Worm (Caenorhabditis elegans) whole organism, L2 larva: Measurements from ENCODE around the gene lpr-4.

Experiments used
- C34F6.9 ChIP-seq: fragments of 150-350 bp; optimal IDR thresholded peaks from 2 replicates; lab custom pipeline; 2014; ENCODE audit warnings: missing biosample characterization, missing genetic modification characterization
- F13H6.1 ChIP-seq: sonication (generic microtip); optimal IDR thresholded peaks from 2 replicates; lab custom pipeline; 2016; ENCODE audit warnings: missing genetic modification characterization, missing compliant biosample characterization
- R02D3.7 ChIP-seq: fragments of 150-350 bp; optimal IDR thresholded peaks from 2 replicates; lab custom pipeline; 2014; ENCODE audit warnings: missing biosample characterization, missing genetic modification characterization
- alr-1 ChIP-seq: fragments of 150-350 bp; optimal IDR thresholded peaks from 2 replicates; lab custom pipeline; 2014; ENCODE audit warnings: missing biosample characterization, missing genetic modification characterization
- aly-2 ChIP-seq: fragments of 150-350 bp; optimal IDR thresholded peaks from 2 replicates; lab custom pipeline; 2014; ENCODE audit warnings: missing biosample characterization, missing genetic modification characterization
- ama-1 ChIP-seq: fragments of 150-350 bp; optimal IDR thresholded peaks from 2 replicates; lab custom pipeline; 2018; ENCODE audit warnings: inconsistent platforms
- blmp-1 ChIP-seq: sonication (generic microtip); optimal IDR thresholded peaks from 2 replicates; lab custom pipeline; 2017; ENCODE audit warnings: missing genetic modification characterization, mild to moderate bottlenecking, missing compliant biosample characterization, antibody characterized with exemption, moderate library complexity; ENCODE audit not compliant: insufficient read depth
- ceh-16 ChIP-seq: fragments of 150-350 bp; optimal IDR thresholded peaks from 2 replicates; lab custom pipeline; 2014; ENCODE audit warnings: missing biosample characterization, missing genetic modification characterization
- ceh-82 ChIP-seq: fragments of 150-350 bp; optimal IDR thresholded peaks from 2 replicates; lab custom pipeline; 2014; ENCODE audit warnings: missing biosample characterization, missing genetic modification characterization
- crh-2 ChIP-seq: sonication (generic microtip); optimal IDR thresholded peaks from 2 replicates; lab custom pipeline; 2017; ENCODE audit warnings: missing biosample characterization, missing genetic modification characterization
- dmd-4 ChIP-seq: sonication (generic microtip); optimal IDR thresholded peaks from 2 replicates; lab custom pipeline; 2017; ENCODE audit warnings: missing biosample characterization, missing genetic modification characterization
- egl-27 ChIP-seq: sonication (generic microtip); optimal IDR thresholded peaks from 3 replicates; lab custom pipeline; 2017; ENCODE audit warnings: missing biosample characterization, missing genetic modification reagents, missing genetic modification characterization
- elt-1 ChIP-seq: fragments of 150-350 bp; optimal IDR thresholded peaks from 2 replicates; lab custom pipeline; 2014; ENCODE audit warnings: missing biosample characterization, missing genetic modification characterization
- fos-1 ChIP-seq: fragments of 150-350 bp; optimal IDR thresholded peaks from 2 replicates; lab custom pipeline; 2014; ENCODE audit warnings: missing biosample characterization, missing genetic modification characterization
- gmeb-1 ChIP-seq: fragments of 150-350 bp; optimal IDR thresholded peaks from 2 replicates; lab custom pipeline; 2014; ENCODE audit warnings: missing biosample characterization, missing genetic modification characterization
- lin-11 ChIP-seq: fragments of 150-350 bp; sonication (generic microtip); optimal IDR thresholded peaks from 2 replicates; lab custom pipeline; 2014; ENCODE audit warnings: missing biosample characterization, missing genetic modification characterization, inconsistent platforms, mixed read lengths
- lin-13 ChIP-seq: fragments of 150-350 bp; optimal IDR thresholded peaks from 2 replicates; lab custom pipeline; 2014; ENCODE audit warnings: missing biosample characterization, missing genetic modification reagents, missing genetic modification characterization
- lin-39 ChIP-seq: fragments of 150-350 bp; optimal IDR thresholded peaks from 2 replicates; lab custom pipeline; 2014; ENCODE audit warnings: missing biosample characterization, missing genetic modification reagents, missing genetic modification characterization
- lsy-2 ChIP-seq, 2 experiments: fragments of 150-350 bp in 1 of 2; sonication (generic microtip) in 1 of 2; optimal IDR thresholded peaks; 2 replicates each; lab custom pipeline; 2014 to 2017; ENCODE audit warnings: missing biosample characterization in 2 of 2, missing genetic modification characterization in 2 of 2
- mab-5 ChIP-seq: fragments of 150-350 bp; optimal IDR thresholded peaks from 2 replicates; lab custom pipeline; 2014; ENCODE audit warnings: missing biosample characterization, missing genetic modification characterization
- mdl-1 ChIP-seq, 2 experiments: fragments of 150-350 bp in 1 of 2; sonication (generic microtip) in 1 of 2; optimal IDR thresholded peaks; 2 replicates each; lab custom pipeline; 2017; ENCODE audit warnings: missing biosample characterization in 2 of 2, missing genetic modification characterization in 2 of 2
- nhr-10 ChIP-seq: sonication (generic microtip); optimal IDR thresholded peaks from 2 replicates; lab custom pipeline; 2017; ENCODE audit warnings: missing biosample characterization, missing genetic modification characterization
- nhr-11 ChIP-seq: fragments of 150-350 bp; optimal IDR thresholded peaks from 2 replicates; lab custom pipeline; 2014; ENCODE audit warnings: missing biosample characterization, missing genetic modification characterization
- nhr-12 ChIP-seq: fragments of 150-350 bp; optimal IDR thresholded peaks from 2 replicates; lab custom pipeline; 2014; ENCODE audit warnings: missing biosample characterization, missing genetic modification characterization
- nhr-129 ChIP-seq: fragments of 150-350 bp; optimal IDR thresholded peaks from 2 replicates; lab custom pipeline; 2014; ENCODE audit warnings: missing biosample characterization, missing genetic modification characterization
- nhr-21 ChIP-seq: fragments of 150-350 bp; optimal IDR thresholded peaks from 2 replicates; lab custom pipeline; 2014; ENCODE audit warnings: missing biosample characterization, missing genetic modification characterization
- nhr-25 ChIP-seq: fragments of 150-350 bp; sonication (generic microtip); optimal IDR thresholded peaks from 3 replicates; lab custom pipeline; 2014; ENCODE audit warnings: missing biosample characterization, missing genetic modification characterization
- nhr-77 ChIP-seq: fragments of 150-350 bp; optimal IDR thresholded peaks from 2 replicates; lab custom pipeline; 2014; ENCODE audit warnings: missing biosample characterization, missing genetic modification characterization
- sem-4 ChIP-seq: fragments of 150-350 bp; optimal IDR thresholded peaks from 2 replicates; lab custom pipeline; 2014; ENCODE audit warnings: missing biosample characterization, missing genetic modification reagents, missing genetic modification characterization
- sma-9 ChIP-seq, 2 experiments: fragments of 150-350 bp in 1 of 2; sonication (generic microtip) in 1 of 2; optimal IDR thresholded peaks; 2 replicates each; lab custom pipeline; 2014 to 2016; ENCODE audit warnings: missing genetic modification characterization in 2 of 2, mild to moderate bottlenecking in 1 of 2, missing biosample characterization in 1 of 2, missing compliant biosample characterization in 1 of 2, missing genetic modification reagents in 1 of 2, moderate library complexity in 1 of 2
- snpc-4 ChIP-seq: fragments of 150-350 bp; optimal IDR thresholded peaks from 2 replicates; lab custom pipeline; 2014; ENCODE audit warnings: missing biosample characterization, missing genetic modification characterization
- unc-39 ChIP-seq: fragments of 150-350 bp; optimal IDR thresholded peaks from 2 replicates; lab custom pipeline; 2014; ENCODE audit warnings: missing biosample characterization, missing genetic modification characterization
- ztf-1 ChIP-seq: fragments of 200-800 bp; sonication (Bioruptor generic); conservative IDR thresholded peaks from 2 replicates; pipeline ENCODE4 v1.3.6; 2022; ENCODE audit warnings: missing genetic modification characterization, missing compliant biosample characterization
- ztf-11 ChIP-seq: sonication (generic microtip); optimal IDR thresholded peaks from 2 replicates; lab custom pipeline; 2017; ENCODE audit warnings: missing biosample characterization, missing genetic modification characterization
- ztf-4 ChIP-seq: fragments of 150-350 bp; optimal IDR thresholded peaks from 2 replicates; lab custom pipeline; 2014; ENCODE audit warnings: missing biosample characterization, missing genetic modification characterization

The lpr-4 gene

DNA sequence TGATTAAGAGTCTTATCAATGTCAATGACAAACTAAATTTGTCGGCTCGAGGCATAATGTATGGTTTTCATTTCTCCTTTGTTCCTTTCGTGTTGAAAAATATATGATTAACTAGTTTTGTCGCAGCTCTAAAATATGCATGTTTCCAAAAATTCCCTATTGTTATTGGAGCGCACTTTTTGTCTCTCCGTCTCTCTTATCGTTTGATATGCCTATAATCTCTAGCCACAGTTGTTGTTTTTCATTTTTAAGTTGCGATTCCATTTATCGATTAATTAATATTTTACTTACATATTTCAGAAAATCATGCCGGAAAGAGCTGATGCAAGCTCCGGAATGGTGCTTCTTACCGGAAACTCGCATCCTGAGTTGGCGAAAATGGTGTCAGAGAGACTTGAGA, 8.4 kb downstream of the lpr-4 start, which contains the start of gene W04G3.5:
Gene W04G3.5, plus strand, starts transcription at position 301 of the 400 bp plus-strand sequence.
- TF ChIP-seq C34F6.9 (no peak), ceh-16 (no peak), lin-39 (tag; lab: Kevin White, UChicago) (no peak), sem-4 (tag; lab: Kevin White, UChicago) (no peak), mdl-1 (tag; optimal IDR thresholded peaks at IDR 0.05; lab: Kevin White, UChicago) (no peak), crh-2 (tag; lab: Kevin White, UChicago) (no peak), lsy-2 (tag; optimal IDR thresholded peaks at IDR 0.05; lab: Kevin White, UChicago) (no peak), nhr-12 (tag; lab: Kevin White, UChicago) (no peak), nhr-25 (tag; lab: Kevin White, UChicago) (no peak), R02D3.7 (no peak), snpc-4 (tag; lab: Kevin White, UChicago) (no peak), fos-1 (tag; lab: Kevin White, UChicago) (no peak), mab-5 (no peak), ceh-82 (no peak), blmp-1 (no peak), elt-1 (tag; lab: Kevin White, UChicago) (no peak), nhr-10 (tag; lab: Kevin White, UChicago) (no peak), egl-27 (tag; lab: Kevin White, UChicago) (no peak), ztf-11 (tag; lab: Kevin White, UChicago) (no peak), aly-2 (no peak)

DNA sequence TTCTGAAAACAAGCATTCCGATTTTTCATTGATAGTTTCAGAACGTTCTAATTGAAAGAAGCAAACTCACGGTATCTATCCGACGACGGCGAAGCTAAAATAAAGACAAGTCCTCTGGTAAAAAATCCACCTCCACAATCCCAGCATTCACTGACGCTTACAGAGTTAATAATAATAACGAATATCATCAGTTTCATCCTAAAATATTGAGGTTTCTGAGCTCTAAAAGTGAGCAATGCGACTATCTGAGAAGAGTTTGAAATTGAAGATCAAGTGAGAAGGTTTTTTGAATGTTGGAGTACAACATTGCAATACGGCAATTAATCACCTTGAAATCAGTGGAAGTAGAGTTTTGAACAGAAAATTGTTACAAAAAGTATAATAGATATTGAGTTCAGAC, 11.6 kb downstream of the lpr-4 start, which contains the start of gene W04G3.12:
Gene W04G3.12, minus strand, starts transcription at position 311 of the 400 bp plus-strand sequence.
- no peak for TF ChIP-seq nhr-25 (tag; lab: Kevin White, UChicago)
- TF ChIP-seq ztf-11 (tag; lab: Kevin White, UChicago) = no peak
- no peak for TF ChIP-seq ztf-4 (tag; lab: Kevin White, UChicago)
- TF ChIP-seq mdl-1 (tag; optimal IDR thresholded peaks at IDR 0.05; lab: Kevin White, UChicago) = no peak
- TF ChIP-seq dmd-4 = no peak
- TF ChIP-seq lin-39 (tag; lab: Kevin White, UChicago) = no peak
- TF ChIP-seq lsy-2 (tag; optimal IDR thresholded peaks at IDR 0.05; lab: Kevin White, UChicago) = no peak
- no peak for TF ChIP-seq ceh-16
- TF ChIP-seq nhr-11 (tag; lab: Kevin White, UChicago) = no peak
- TF ChIP-seq nhr-21 (tag; lab: Kevin White, UChicago) = no peak
- TF ChIP-seq nhr-12 (tag; lab: Kevin White, UChicago) = no peak
- no peak for TF ChIP-seq nhr-10 (tag; lab: Kevin White, UChicago)
- no peak for TF ChIP-seq aly-2
- no peak for TF ChIP-seq blmp-1
- TF ChIP-seq F13H6.1 (tag; lab: Kevin White, UChicago) = no peak
- TF ChIP-seq ama-1 (lab: Kevin White, UChicago) = no peak
- no peak for TF ChIP-seq alr-1 (tag; lab: Kevin White, UChicago)
- no peak for TF ChIP-seq C34F6.9

- no peak for TF ChIP-seq lin-11
- TF ChIP-seq gmeb-1 (tag; lab: Kevin White, UChicago) = no peak
- TF ChIP-seq, all 48 proteins: peak for 0
These were observed 13.2 kb downstream of the lpr-4 start, which contains the start of gene W04G3.10 for ce11 chrX:11078150-11078549. Gene W04G3.10, minus strand, starts transcription at chrX:11078250.

DNA sequence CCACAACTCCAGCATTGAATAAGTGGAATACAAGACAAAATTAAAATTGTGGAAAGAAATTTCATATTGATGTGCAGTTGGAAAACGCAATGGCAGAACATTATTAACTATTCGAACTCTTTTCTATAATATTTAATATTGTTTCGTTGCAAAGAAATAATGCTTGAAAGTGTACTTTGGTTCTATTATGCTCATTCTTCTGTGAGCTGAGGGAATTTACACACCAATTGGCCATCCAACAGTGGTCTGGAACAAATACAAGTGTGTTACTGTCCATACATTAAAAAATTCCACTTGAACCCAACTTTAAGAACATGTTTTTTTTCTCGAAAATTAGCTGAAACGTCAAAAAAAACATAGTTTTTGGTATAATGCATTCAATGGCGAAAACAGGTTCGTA, 14.7 kb downstream of the lpr-4 start, which contains the start of gene W04G3.13:
Gene W04G3.13, minus strand, starts transcription at position 101 of the 400 bp plus-strand sequence.
- TF ChIP-seq unc-39 (tag; lab: Kevin White, UChicago) (no peak), sma-9 (GFP tag; optimal IDR thresholded peaks at IDR 0.05; lab: Kevin White, UChicago) (no peak), sma-9 (tag; optimal IDR thresholded peaks at IDR 0.05; lab: Kevin White, UChicago) (no peak), nhr-12 (tag; lab: Kevin White, UChicago) (no peak), ztf-11 (tag; lab: Kevin White, UChicago) (no peak), ztf-4 (tag; lab: Kevin White, UChicago) (no peak), ceh-82 (no peak), lin-39 (tag; lab: Kevin White, UChicago) (no peak), nhr-77 (tag; lab: Kevin White, UChicago) (no peak), mdl-1 (tag; optimal IDR thresholded peaks at IDR 0.05; lab: Kevin White, UChicago) (no peak), dmd-4 (no peak), ceh-16 (no peak), ztf-1 (GFP tag; lab: Robert Waterston, UW) (no peak)
- TF ChIP-seq, all 48 proteins: peak for 0

- TF ChIP-seq crh-2 (tag; lab: Kevin White, UChicago) (peak; percentile 44), C34F6.9 (peak; percentile 15), lin-13 (no peak), nhr-129 (tag; lab: Kevin White, UChicago) (peak; percentile 43), dmd-4 (no peak)
- TF ChIP-seq, all 48 proteins: peak for 3
These were observed 15.3 kb downstream of the lpr-4 start, which contains the start of gene sulp-7 for ce11 chrX:11080170-11080728. Gene sulp-7, plus strand, starts transcription at chrX:11080678.
